Fruit fly (Drosophila melanogaster) whole organism, prepupa: Measurements from ENCODE around the gene CG7556.

ENCODE experiments used
- CG16779 ChIP-seq: fragments of 200-800 bp; sonication (Bioruptor generic); optimal IDR thresholded peaks from 3 replicates; lab custom pipeline; 2017; ENCODE audit warnings: missing biosample characterization, mild to moderate bottlenecking, missing genetic modification characterization
- CG31627 ChIP-seq: fragments of 200-800 bp; sonication (Bioruptor generic); optimal IDR thresholded peaks from 3 replicates; lab custom pipeline; 2016; ENCODE audit warnings: missing biosample characterization, missing genetic modification characterization
- CG32006 ChIP-seq: fragments of 200-800 bp; sonication (Bioruptor generic); optimal IDR thresholded peaks from 3 replicates; lab custom pipeline; 2017; ENCODE audit warnings: missing biosample characterization, mild to moderate bottlenecking, missing genetic modification characterization
- CG34406 ChIP-seq: fragments of 200-800 bp; sonication (Bioruptor generic); optimal IDR thresholded peaks from 3 replicates; lab custom pipeline; 2016; ENCODE audit warnings: missing biosample characterization, missing genetic modification characterization
- CG3919 ChIP-seq: fragments of 200-800 bp; sonication (Bioruptor generic); optimal IDR thresholded peaks from 3 replicates; lab custom pipeline; 2016; ENCODE audit warnings: missing biosample characterization, missing genetic modification characterization
- CG6163 ChIP-seq: fragments of 200-800 bp; sonication (Bioruptor generic); IDR thresholded peaks from 3 replicates; pipeline ENCODE4 v1.3.6; 2022; ENCODE audit warnings: missing biosample characterization, missing genetic modification characterization
- CG6854 ChIP-seq: fragments of 200-800 bp; sonication (Bioruptor generic); optimal IDR thresholded peaks from 2 replicates; lab custom pipeline; 2017; ENCODE audit warnings: missing biosample characterization, mild to moderate bottlenecking, missing genetic modification characterization
- CG7368 ChIP-seq: fragments of 200-800 bp; sonication (Bioruptor generic); optimal IDR thresholded peaks from 3 replicates; lab custom pipeline; 2016; ENCODE audit warnings: missing biosample characterization, missing genetic modification characterization
- CG8319 ChIP-seq: fragments of 200-800 bp; sonication (Bioruptor generic); optimal IDR thresholded peaks from 3 replicates; lab custom pipeline; 2016; ENCODE audit warnings: missing biosample characterization, missing genetic modification characterization
- CG8632 ChIP-seq: fragments of 200-800 bp; sonication (Bioruptor generic); optimal IDR thresholded peaks from 3 replicates; lab custom pipeline; 2016; ENCODE audit warnings: missing biosample characterization, missing genetic modification characterization
- CG9139 ChIP-seq: fragments of 200-800 bp; sonication (Bioruptor generic); optimal IDR thresholded peaks from 3 replicates; lab custom pipeline; 2017; ENCODE audit warnings: missing biosample characterization, mild to moderate bottlenecking, missing genetic modification characterization
- Eip75B ChIP-seq: fragments of 200-800 bp; sonication (Bioruptor generic); optimal IDR thresholded peaks from 3 replicates; lab custom pipeline; 2016; ENCODE audit warnings: missing biosample characterization, missing genetic modification characterization
- Eip78C ChIP-seq: fragments of 200-800 bp; sonication (Bioruptor generic); peaks from one replicate; lab custom pipeline; 2016; ENCODE audit warnings: missing biosample characterization, missing genetic modification characterization
- Eip93F ChIP-seq: fragments of 200-800 bp; sonication (Bioruptor generic); optimal IDR thresholded peaks from 2 replicates; lab custom pipeline; 2016; ENCODE audit warnings: missing biosample characterization, mild to moderate bottlenecking, missing genetic modification characterization
- Ets21C ChIP-seq: fragments of 200-800 bp; sonication (Bioruptor generic); optimal IDR thresholded peaks from 3 replicates; lab custom pipeline; 2016; ENCODE audit warnings: missing biosample characterization, missing genetic modification characterization
- Hr38 ChIP-seq: sonication (Bioruptor generic); optimal IDR thresholded peaks from 2 replicates; lab custom pipeline; 2016; ENCODE audit warnings: missing biosample characterization, missing genetic modification characterization
- Hr39 ChIP-seq: fragments of 200-800 bp; sonication (Bioruptor generic); optimal IDR thresholded peaks from 2 replicates; lab custom pipeline; 2016; ENCODE audit warnings: missing biosample characterization, missing genetic modification characterization
- Met ChIP-seq: fragments of 200-800 bp; sonication (Bioruptor generic); optimal IDR thresholded peaks from 3 replicates; lab custom pipeline; 2016; ENCODE audit warnings: missing biosample characterization, missing genetic modification characterization
- OdsH ChIP-seq: fragments of 200-800 bp; sonication (Bioruptor generic); optimal IDR thresholded peaks from 3 replicates; lab custom pipeline; 2016; ENCODE audit warnings: missing biosample characterization, missing genetic modification characterization
- Smox ChIP-seq: fragments of 200-800 bp; sonication (Bioruptor generic); optimal IDR thresholded peaks from 3 replicates; lab custom pipeline; 2016; ENCODE audit warnings: missing biosample characterization, missing genetic modification characterization
- Sox102F ChIP-seq: fragments of 200-800 bp; sonication (Bioruptor generic); optimal IDR thresholded peaks from 2 replicates; lab custom pipeline; 2016; ENCODE audit warnings: missing biosample characterization, mild to moderate bottlenecking, missing genetic modification characterization
- Sox14 ChIP-seq: fragments of 200-800 bp; sonication (Bioruptor generic); optimal IDR thresholded peaks from 3 replicates; lab custom pipeline; 2016; ENCODE audit warnings: missing biosample characterization, missing genetic modification characterization
- acj6 ChIP-seq: fragments of 200-800 bp; sonication (Bioruptor generic); optimal IDR thresholded peaks from 3 replicates; lab custom pipeline; 2016; ENCODE audit warnings: missing biosample characterization, missing genetic modification characterization
- cyc ChIP-seq: fragments of 200-800 bp; sonication (Bioruptor generic); optimal IDR thresholded peaks from 3 replicates; lab custom pipeline; 2016; ENCODE audit warnings: missing biosample characterization, missing genetic modification characterization
- dsx ChIP-seq: fragments of 200-800 bp; optimal IDR thresholded peaks from 3 replicates; lab custom pipeline; 2019; ENCODE audit warnings: missing biosample characterization, mild to moderate bottlenecking, missing genetic modification characterization, moderate library complexity; ENCODE audit not compliant: poor library complexity, severe bottlenecking
- eg ChIP-seq: fragments of 200-800 bp; sonication (Bioruptor generic); IDR thresholded peaks from 3 replicates; pipeline ENCODE4 v1.3.6; 2022; ENCODE audit warnings: missing biosample characterization, missing genetic modification characterization
- esn ChIP-seq: fragments of 200-800 bp; sonication (Bioruptor generic); optimal IDR thresholded peaks from 2 replicates; lab custom pipeline; 2016; ENCODE audit warnings: missing biosample characterization, mild to moderate bottlenecking, missing genetic modification characterization, moderate library complexity
- fd59A ChIP-seq: fragments of 200-800 bp; sonication (Bioruptor generic); optimal IDR thresholded peaks from 2 replicates; lab custom pipeline; 2017; ENCODE audit warnings: missing biosample characterization, mild to moderate bottlenecking, missing genetic modification characterization, missing genetic modification reagents
- fd85E ChIP-seq: fragments of 200-800 bp; sonication (Bioruptor generic); optimal IDR thresholded peaks from 3 replicates; lab custom pipeline; 2016; ENCODE audit warnings: missing biosample characterization, missing genetic modification characterization
- lz ChIP-seq: fragments of 200-800 bp; sonication (Bioruptor generic); optimal IDR thresholded peaks from 3 replicates; lab custom pipeline; 2016; ENCODE audit warnings: missing biosample characterization, missing genetic modification characterization
- pdm3 ChIP-seq: fragments of 200-800 bp; sonication (Bioruptor generic); optimal IDR thresholded peaks from 3 replicates; lab custom pipeline; 2016; ENCODE audit warnings: missing biosample characterization, missing genetic modification characterization
- svp ChIP-seq: fragments of 200-800 bp; sonication (Bioruptor generic); peaks from one replicate; lab custom pipeline; 2016; ENCODE audit warnings: missing biosample characterization, missing genetic modification characterization
- topi ChIP-seq: fragments of 200-800 bp; sonication (Bioruptor generic); optimal IDR thresholded peaks from 3 replicates; lab custom pipeline; 2016; ENCODE audit warnings: missing biosample characterization, missing genetic modification characterization
- vri ChIP-seq: fragments of 200-800 bp; sonication (Bioruptor generic); optimal IDR thresholded peaks from 3 replicates; lab custom pipeline; 2016; ENCODE audit warnings: missing biosample characterization, mild to moderate bottlenecking, missing genetic modification characterization

Gene CG7556

DNA sequence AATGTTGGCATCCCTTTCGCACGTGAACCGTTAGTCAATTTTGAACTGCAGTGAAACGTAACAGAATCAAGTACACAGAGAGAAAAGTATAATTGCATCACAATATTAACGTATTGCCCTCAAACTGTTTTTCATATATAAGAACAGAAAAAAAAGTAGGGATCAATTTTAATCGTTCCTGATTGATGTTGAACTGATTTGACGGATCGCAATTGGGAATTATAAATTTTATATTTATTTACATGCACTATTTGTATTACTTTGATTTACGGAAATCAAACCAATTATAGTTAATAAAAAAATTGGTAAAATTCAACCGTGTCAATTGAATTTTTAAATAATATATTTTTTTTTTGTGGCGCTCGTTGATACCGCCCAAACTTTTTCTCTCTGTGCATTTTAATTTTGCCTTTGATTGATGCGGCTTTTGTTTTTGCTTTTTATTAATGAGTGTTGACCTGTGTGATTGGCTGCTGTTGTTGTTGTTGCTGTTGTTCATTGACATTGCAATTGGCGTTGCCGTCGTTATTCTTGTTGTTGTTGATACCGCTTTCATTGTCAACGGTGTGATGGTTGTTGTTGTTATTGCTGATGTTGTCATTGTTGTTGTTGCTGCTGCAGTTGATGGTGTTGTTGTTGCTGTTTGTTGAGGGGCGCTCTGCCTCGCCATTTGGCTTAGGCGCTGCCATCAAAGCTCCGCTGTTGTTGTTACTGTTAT lies 26.9 kb downstream of the CG7556 start (continued):
- TF ChIP-seq CG16779 (no peak), CG8319 (GFP tag; lab: Kevin White, UChicago) (peak; percentile 71), eg (GFP tag; lab: Robert Waterston, UW) (peak; percentile 60; the same call in 2 of the 3 replicates), CG6854 (GFP tag; lab: Kevin White, UChicago) (no peak), CG34406 (peak; percentile 80), CG3919 (GFP tag; lab: Kevin White, UChicago) (peak; percentile 69), Ets21C (GFP tag; lab: Kevin White, UChicago) (peak; percentile 55), svp (GFP tag; lab: Kevin White, UChicago) (peak; percentile 98), esn (GFP tag; lab: Kevin White, UChicago) (peak; percentile 84), pdm3 (GFP tag; lab: Kevin White, UChicago) (peak; percentile 79)

DNA sequence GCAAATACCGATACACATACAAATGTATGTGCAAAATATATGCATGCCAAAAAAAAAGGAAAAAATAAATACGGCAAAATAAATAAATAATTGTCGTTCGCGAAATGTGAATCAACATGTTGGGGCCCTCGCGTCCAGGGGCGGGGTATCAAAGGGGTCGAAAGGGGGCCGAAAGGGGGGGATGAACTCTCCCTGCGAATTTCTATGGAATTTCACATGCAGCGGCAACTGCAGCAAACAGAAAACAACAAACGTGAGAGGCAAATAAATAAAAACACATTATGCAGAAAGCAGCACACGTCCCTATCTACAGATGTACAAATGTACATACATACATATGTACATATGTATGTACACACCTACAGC lies 30.1 kb downstream of the CG7556 start:
- no peak for TF ChIP-seq Met (GFP tag; lab: Kevin White, UChicago)
- 0 out of 3 replicates have a peak, but pooled peaks have one; percentile 9 for TF ChIP-seq CG6163
- TF ChIP-seq, all 60 proteins: peak for 1

DNA sequence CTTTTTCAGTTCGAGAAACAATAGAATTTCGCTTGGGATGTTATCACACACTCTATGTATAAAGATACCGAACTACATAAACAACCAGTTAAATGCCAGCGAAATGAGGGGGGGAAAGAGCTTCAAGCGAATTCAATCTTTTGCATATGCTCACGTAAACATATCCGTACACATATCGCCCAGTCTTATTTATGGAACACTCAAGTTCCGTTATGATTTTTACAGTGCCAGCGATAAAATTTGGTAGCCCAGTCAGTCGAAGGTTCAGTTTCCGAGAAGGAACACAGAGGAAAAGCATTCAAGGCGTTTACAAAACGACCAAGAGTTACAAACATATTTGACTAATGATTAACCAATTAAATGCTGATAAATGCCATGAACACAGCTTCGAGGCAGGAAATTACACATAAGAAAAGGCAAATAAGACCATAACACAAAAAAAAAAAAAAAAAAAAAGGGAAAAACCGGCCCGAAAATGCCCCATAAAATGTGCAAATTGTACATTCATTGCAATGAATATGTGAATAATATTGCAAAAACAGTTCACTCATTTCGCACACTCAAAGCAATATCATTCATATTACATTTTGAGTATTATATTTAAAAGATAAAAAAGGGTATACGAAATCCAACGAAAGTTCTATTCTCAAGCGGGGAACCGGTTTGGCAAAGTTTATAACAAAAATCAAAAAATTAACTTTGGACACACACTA lies 30.7 kb downstream of the CG7556 start:
- TF ChIP-seq Hr39 (GFP tag; lab: Kevin White, UChicago) (peak; percentile 50), CG7368 (GFP tag; lab: Kevin White, UChicago) (no peak), Hr38 (GFP tag; lab: Kevin White, UChicago) (no peak), Smox (peak; percentile 67), lz (GFP tag; lab: Kevin White, UChicago) (peak; percentile 57), acj6 (GFP tag; lab: Kevin White, UChicago) (peak; percentile 19), Sox102F (GFP tag; lab: Kevin White, UChicago) (peak; percentile 63), Sox14 (GFP tag; lab: Kevin White, UChicago) (peak; percentile 45), fd59A (GFP tag; lab: Kevin White, UChicago) (no peak), Eip78C (GFP tag; lab: Kevin White, UChicago) (peak; percentile 84), dsx (no peak), CG34406 (peak; percentile 18), vri (GFP tag; lab: Kevin White, UChicago) (peak; percentile 6), esn (GFP tag; lab: Kevin White, UChicago) (peak; percentile 69), CG31627 (GFP tag; lab: Kevin White, UChicago) (peak; percentile 50), CG9139 (GFP tag; lab: Kevin White, UChicago) (no peak), svp (GFP tag; lab: Kevin White, UChicago) (peak; percentile 78), cyc (GFP tag; lab: Kevin White, UChicago) (peak; percentile 5), OdsH (GFP tag; lab: Kevin White, UChicago) (peak; percentile 22), Ets21C (GFP tag; lab: Kevin White, UChicago) (peak; percentile 45), pdm3 (GFP tag; lab: Kevin White, UChicago) (peak; percentile 34), topi (GFP tag; lab: Kevin White, UChicago) (peak; percentile 54), CG32006 (peak; percentile 1), Eip93F (peak; percentile 12), fd85E (no peak), CG8632 (GFP tag; lab: Kevin White, UChicago) (no peak), Eip75B (GFP tag; lab: Kevin White, UChicago) (no peak), Met (GFP tag; lab: Kevin White, UChicago) (peak; percentile 50)
- TF ChIP-seq, all 60 proteins: peak for 20
